In genomic region chrX:8569159-8569558, ce11 we compare ENCODE assay signal across 4 worm cellular contexts.
TF ChIP-seq lines count a peak whose summit lies in the region.

No protein-coding gene starts in this region.

TF ChIP-seq in whole organism, L1 larva, 84 proteins besides CTCF, POLR2A, EP300 and RAD21 (continued from another document):
- TF ChIP-seq lin-14 (GFP tag; optimal IDR thresholded peaks at IDR 0.05; lab: Kevin White, UChicago) (peak; percentile 59), nhr-71 (tag; optimal IDR thresholded peaks at IDR 0.05; lab: Kevin White, UChicago) (peak; percentile 19), C34B4.2 (tag; optimal IDR thresholded peaks at IDR 0.05; lab: Kevin White, UChicago) (no peak), rnt-1 (tag; optimal IDR thresholded peaks at IDR 0.05; lab: Kevin White, UChicago) (peak; percentile 43), dsc-1 (tag; optimal IDR thresholded peaks at IDR 0.05; lab: Kevin White, UChicago) (peak; percentile 5), blmp-1 (tag; optimal IDR thresholded peaks at IDR 0.05; lab: Kevin White, UChicago) (peak; percentile 10), mab-9 (GFP tag; IDR thresholded peaks at IDR 0.05; lab: Robert Waterston, UW) (no peak), efl-1 (optimal IDR thresholded peaks at IDR 0.05; lab: Kevin White, UChicago) (no peak), efl-1 (GFP tag; optimal IDR thresholded peaks at IDR 0.05 in 1 of 2; lab: Kevin White, UChicago) (peak in 1 of 2 experiments; percentile 88), elt-2 (tag; optimal IDR thresholded peaks at IDR 0.05; lab: Kevin White, UChicago) (no peak)

TF ChIP-seq in whole organism, L2 larva, 48 proteins besides CTCF, POLR2A, EP300 and RAD21 (continued from another document):
- no peak for TF ChIP-seq aly-2 (tag; optimal IDR thresholded peaks at IDR 0.05; lab: Kevin White, UChicago)
- no peak for TF ChIP-seq F13H6.1 (tag; optimal IDR thresholded peaks at IDR 0.05; lab: Kevin White, UChicago)
- TF ChIP-seq mdl-1 (tag; optimal IDR thresholded peaks at IDR 0.05; lab: Kevin White, UChicago) = peak in 1 of 2 experiments; percentile 6
- no peak for TF ChIP-seq elt-3 (tag; optimal IDR thresholded peaks at IDR 0.05; lab: Kevin White, UChicago)
- TF ChIP-seq sma-3 (GFP tag; optimal IDR thresholded peaks at IDR 0.05; lab: Kevin White, UChicago) = no peak
- no peak for TF ChIP-seq ceh-82 (tag; optimal IDR thresholded peaks at IDR 0.05; lab: Kevin White, UChicago)
- TF ChIP-seq ceh-16 (tag; optimal IDR thresholded peaks at IDR 0.05; lab: Kevin White, UChicago) = no peak
- TF ChIP-seq mab-5 (tag; optimal IDR thresholded peaks at IDR 0.05; lab: Kevin White, UChicago) = no peak
- TF ChIP-seq skn-1 (tag; optimal IDR thresholded peaks at IDR 0.05; lab: Kevin White, UChicago) = no peak
- TF ChIP-seq egl-27 (tag; optimal IDR thresholded peaks at IDR 0.05; lab: Kevin White, UChicago) = no peak
- no peak for TF ChIP-seq lin-13 (GFP tag; optimal IDR thresholded peaks at IDR 0.05; lab: Kevin White, UChicago)

TF ChIP-seq in whole organism, L4 larva, 104 proteins besides CTCF, POLR2A, EP300 and RAD21 (continued from another document):
- TF ChIP-seq nhr-41 (GFP tag; IDR thresholded peaks at IDR 0.05; lab: Robert Waterston, UW) (no peak), ceh-44 (GFP tag; IDR thresholded peaks at IDR 0.05; lab: Robert Waterston, UW) (no peak), jun-1 (tag; optimal IDR thresholded peaks at IDR 0.05; lab: Kevin White, UChicago) (no peak), hlh-30 (tag; optimal IDR thresholded peaks at IDR 0.05; lab: Kevin White, UChicago; ENCODE audit: insufficient read depth) (no peak), fkh-10 (GFP tag; optimal IDR thresholded peaks at IDR 0.05; lab: Kevin White, UChicago) (no peak), R02D3.7 (tag; optimal IDR thresholded peaks at IDR 0.05; lab: Kevin White, UChicago) (no peak), cey-2 (tag; optimal IDR thresholded peaks at IDR 0.05; lab: Kevin White, UChicago; ENCODE audit: borderline replicate concordance, insufficient read depth) (no peak), aha-1 (tag; lab: Kevin White, UChicago) (peak; percentile 79), mdt-29 (GFP tag; IDR thresholded peaks at IDR 0.05; lab: Robert Waterston, UW) (no peak), lin-29 (GFP tag; IDR thresholded peaks at IDR 0.05; lab: Robert Waterston, UW) (no peak), mxl-3 (GFP tag; optimal IDR thresholded peaks at IDR 0.05; lab: Kevin White, UChicago) (no peak), dmd-6 (GFP tag; IDR thresholded peaks at IDR 0.05; lab: Robert Waterston, UW) (no peak), dpl-1 (GFP tag; optimal IDR thresholded peaks at IDR 0.05; lab: Kevin White, UChicago) (no peak), nhr-28 (tag; optimal IDR thresholded peaks at IDR 0.05; lab: Kevin White, UChicago) (no peak), lin-39 (tag; optimal IDR thresholded peaks at IDR 0.05; lab: Kevin White, UChicago) (no peak)

TF ChIP-seq in whole organism, mixed stage, embryonic, 35 proteins besides CTCF, POLR2A, EP300 and RAD21 (continued from another document):
- TF ChIP-seq mab-5 (tag; optimal IDR thresholded peaks at IDR 0.05; lab: Kevin White, UChicago) (no peak), nhr-12 (tag; optimal IDR thresholded peaks at IDR 0.05; lab: Kevin White, UChicago) (no peak), lin-13 (tag; optimal IDR thresholded peaks at IDR 0.05; lab: Kevin White, UChicago) (no peak), mls-2 (tag; optimal IDR thresholded peaks at IDR 0.05; lab: Kevin White, UChicago) (peak; percentile 80)
